Worm (Caenorhabditis elegans): Measurements from ENCODE around the gene pals-21.

- no peak for TF ChIP-seq flt-1 (GFP tag; IDR thresholded peaks at IDR 0.05)
- TF ChIP-seq ztf-23 (GFP tag; IDR thresholded peaks at IDR 0.05): no peak
- no peak for TF ChIP-seq klf-2 (GFP tag; conservative IDR thresholded peaks at IDR 0.05)
- TF ChIP-seq T22C8.4 (GFP tag; IDR thresholded peaks at IDR 0.05): no peak
- TF ChIP-seq med-1 (GFP tag; optimal IDR thresholded peaks at IDR 0.05; ENCODE audit: insufficient read depth): no peak
- no peak for TF ChIP-seq cog-1 (tag; optimal IDR thresholded peaks at IDR 0.05)
- TF ChIP-seq ref-1 (GFP tag; conservative IDR thresholded peaks at IDR 0.05): no peak
- TF ChIP-seq ztf-29 (GFP tag; IDR thresholded peaks at IDR 0.05): no peak
Observed at ce11 chrIII:1354523-1354922, 25.9 kb downstream of the pals-21 start.
